Worm (Caenorhabditis elegans) whole organism, late embryonic: ENCODE data around the gene srw-36.

ENCODE experiments used
- ceh-14 ChIP-seq: sonication (generic microtip); optimal IDR thresholded peaks from 2 replicates; lab custom pipeline; 2016; ENCODE audit warnings: missing genotype, missing genetic modification characterization, missing compliant biosample characterization
- ceh-18 ChIP-seq: sonication (generic microtip); optimal IDR thresholded peaks from 2 replicates; lab custom pipeline; 2016; ENCODE audit warnings: missing genetic modification characterization, missing compliant biosample characterization
- pag-3 ChIP-seq: sonication (generic microtip); optimal IDR thresholded peaks from 2 replicates; lab custom pipeline; 2016; ENCODE audit warnings: missing compliant biosample characterization, missing genetic modification characterization, borderline replicate concordance

DNA sequence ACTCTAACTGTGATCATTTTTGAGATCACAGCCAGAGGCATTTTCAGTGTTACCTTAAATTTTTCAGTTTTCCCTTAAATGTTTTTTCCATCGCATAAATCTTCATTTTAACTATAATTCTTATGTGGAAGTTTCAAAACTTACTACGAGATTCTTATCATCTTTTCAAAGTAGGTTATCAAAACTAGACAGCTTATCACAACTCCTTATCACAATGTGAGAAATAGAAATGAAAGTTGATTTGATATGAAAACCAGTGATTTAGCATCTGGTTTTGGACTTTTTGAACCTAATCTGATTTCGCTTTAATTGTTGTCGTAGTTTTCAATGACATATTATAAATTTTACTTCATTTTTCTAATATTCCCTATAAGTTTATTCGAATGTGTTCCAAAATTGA lies 47.1 kb upstream of the srw-36 start, which contains the start of gene mltn-11:
- no peak for TF ChIP-seq pag-3
- TF ChIP-seq ceh-18 (tag; lab: Kevin White, UChicago) = no peak
- TF ChIP-seq ceh-14 = no peak
